Worm (Caenorhabditis elegans): ENCODE data around the gene F11E6.8.

The F11E6.8 gene

DNA sequence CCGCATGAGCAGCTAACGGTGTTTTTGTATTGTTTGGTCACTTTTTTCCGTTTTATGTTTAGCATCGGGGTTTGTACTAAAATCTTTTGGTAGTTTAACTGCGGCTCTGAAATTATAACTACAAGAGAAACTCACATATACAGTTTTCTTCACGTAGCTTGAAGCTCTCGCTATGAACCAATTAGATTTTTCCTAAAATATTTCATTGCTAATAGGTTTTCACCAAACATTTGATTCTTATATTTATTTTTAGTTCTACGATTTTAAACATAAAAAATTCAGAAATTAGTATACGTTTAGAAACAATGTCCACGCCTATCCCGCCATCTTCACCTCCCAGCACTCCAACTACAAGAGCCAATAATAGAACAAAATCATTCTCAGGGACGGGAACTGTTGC lies 22.9 kb downstream of the F11E6.8 start, which contains the start of gene C06A12.3:
C06A12.3 (plus strand) TSS at position 301 of the 400 bp plus-strand sequence.
- TF ChIP-seq nfya-1 (tag; optimal IDR thresholded peaks at IDR 0.05), result no peak

DNA sequence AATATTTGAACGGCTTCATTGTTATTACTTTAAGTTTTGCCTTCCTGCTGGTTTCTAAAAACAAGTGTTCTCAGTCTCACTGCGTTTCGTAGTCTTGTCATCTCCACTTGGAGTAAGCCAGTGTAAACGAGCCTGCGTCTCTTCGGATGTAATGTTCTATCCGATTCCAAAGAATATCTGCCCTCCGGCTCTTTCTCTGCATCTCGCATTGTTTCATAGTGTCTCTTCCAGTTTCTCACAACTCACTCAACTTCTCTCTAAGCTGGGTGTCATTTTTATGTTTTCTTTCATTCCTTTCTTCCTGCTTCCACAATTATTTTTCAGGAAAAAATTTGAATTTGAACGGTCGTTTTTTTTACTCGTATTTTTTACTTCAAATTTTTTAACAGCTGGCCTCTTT lies 23.4 kb downstream of the F11E6.8 start:
- no peak for TF ChIP-seq C38D4.7 (GFP tag; optimal IDR thresholded peaks at IDR 0.05)

- TF ChIP-seq pax-1 (tag; optimal IDR thresholded peaks at IDR 0.05) (no peak), T23F11.4 (GFP tag; optimal IDR thresholded peaks at IDR 0.05) (no peak), pros-1 (tag; optimal IDR thresholded peaks at IDR 0.05) (no peak), lim-6 (tag; optimal IDR thresholded peaks at IDR 0.05) (no peak), eyg-1 (tag; optimal IDR thresholded peaks at IDR 0.05) (no peak), syd-9 (tag; optimal IDR thresholded peaks at IDR 0.05) (no peak)
Measured at ce11 chrIV:17417723-17418122, 32.6 kb downstream of the F11E6.8 start, which contains the start of gene npr-26. npr-26 (minus strand) TSS chrIV:17417823.

- TF ChIP-seq Y22D7AL.16 (tag; optimal IDR thresholded peaks at IDR 0.05) (no peak), ceh-48 (tag; optimal IDR thresholded peaks at IDR 0.05) (no peak), ceh-9 (tag; optimal IDR thresholded peaks at IDR 0.05) (no peak), syd-9 (tag; optimal IDR thresholded peaks at IDR 0.05) (no peak), nhr-11 (tag; optimal IDR thresholded peaks at IDR 0.05) (no peak), ztf-16 (tag; optimal IDR thresholded peaks at IDR 0.05) (no peak), hlh-30 (tag; optimal IDR thresholded peaks at IDR 0.05; ENCODE audit: insufficient read depth) (no peak), C38D4.7 (GFP tag; optimal IDR thresholded peaks at IDR 0.05) (no peak), lim-6 (tag; optimal IDR thresholded peaks at IDR 0.05) (no peak), pros-1 (tag; optimal IDR thresholded peaks at IDR 0.05) (no peak), pat-9 (tag; optimal IDR thresholded peaks at IDR 0.05) (no peak)
Measured at ce11 chrIV:17413343-17413742, 37.0 kb downstream of the F11E6.8 start.

- TF ChIP-seq ahr-1 (tag; optimal IDR thresholded peaks at IDR 0.05) (no peak), gmeb-2 (tag; optimal IDR thresholded peaks at IDR 0.05) (no peak), lim-6 (tag; optimal IDR thresholded peaks at IDR 0.05) (no peak), syd-9 (tag; optimal IDR thresholded peaks at IDR 0.05) (no peak), K02D7.2 (tag; optimal IDR thresholded peaks at IDR 0.05) (no peak), ceh-9 (tag; optimal IDR thresholded peaks at IDR 0.05) (no peak), hlh-15 (tag; optimal IDR thresholded peaks at IDR 0.05) (no peak), nhr-11 (tag; optimal IDR thresholded peaks at IDR 0.05) (no peak), elt-4 (tag; optimal IDR thresholded peaks at IDR 0.05) (no peak), Y22D7AL.16 (tag; optimal IDR thresholded peaks at IDR 0.05) (no peak), hlh-8 (tag; optimal IDR thresholded peaks at IDR 0.05) (no peak), pqm-1 (tag; optimal IDR thresholded peaks at IDR 0.05) (no peak), pat-9 (tag; optimal IDR thresholded peaks at IDR 0.05) (no peak), tbx-2 (tag; optimal IDR thresholded peaks at IDR 0.05) (no peak), eyg-1 (tag; optimal IDR thresholded peaks at IDR 0.05) (no peak), pha-2 (tag; optimal IDR thresholded peaks at IDR 0.05) (no peak), hlh-13 (GFP tag; optimal IDR thresholded peaks at IDR 0.05) (no peak), mec-3 (tag; optimal IDR thresholded peaks at IDR 0.05; ENCODE audit: borderline replicate concordance) (no peak)
Measured at ce11 chrIV:17407491-17407890, 42.9 kb downstream of the F11E6.8 start, which contains the start of gene T02D1.9. T02D1.9 (minus strand) TSS chrIV:17407591.

- no peak for TF ChIP-seq ceh-22 (tag; optimal IDR thresholded peaks at IDR 0.05)
- no peak for TF ChIP-seq zip-5 (tag; optimal IDR thresholded peaks at IDR 0.05)
- TF ChIP-seq ref-2 (tag; optimal IDR thresholded peaks at IDR 0.05), result no peak
- no peak for TF ChIP-seq ceh-14 (tag; optimal IDR thresholded peaks at IDR 0.05)
- TF ChIP-seq pat-9 (tag; optimal IDR thresholded peaks at IDR 0.05), result no peak
- TF ChIP-seq K09A11.1 (tag; optimal IDR thresholded peaks at IDR 0.05; ENCODE audit: insufficient read depth), result no peak
- no peak for TF ChIP-seq fax-1 (tag; optimal IDR thresholded peaks at IDR 0.05)
- no peak for TF ChIP-seq hlh-15 (tag; optimal IDR thresholded peaks at IDR 0.05)
- TF ChIP-seq ttx-3 (tag; optimal IDR thresholded peaks at IDR 0.05), result no peak
- no peak for TF ChIP-seq ceh-24 (tag; optimal IDR thresholded peaks at IDR 0.05)
Measured at ce11 chrIV:17407025-17407424, 43.3 kb downstream of the F11E6.8 start, which contains the start of gene T02D1.7. T02D1.7 (minus strand) TSS chrIV:17407125.

All from whole organism, late embryonic.